Worm (Caenorhabditis elegans) whole organism, L2 larva: ENCODE data around the gene F10G7.9.

ENCODE experiments used
- mab-5 ChIP-seq: fragments of 150-350 bp; optimal IDR thresholded peaks from 2 replicates; lab custom pipeline; 2014; ENCODE audit warnings: missing biosample characterization, missing genetic modification characterization
- peb-1 ChIP-seq: fragments of 150-350 bp; optimal IDR thresholded peaks from 2 replicates; lab custom pipeline; 2014; ENCODE audit warnings: missing biosample characterization, missing genetic modification characterization

ce11 chrII:4736585-4736984 is 30.3 kb upstream of the F10G7.9 start:
- TF ChIP-seq peb-1 (tag; lab: Kevin White, UChicago) (no peak), mab-5 (peak; percentile 30)
